Fruit fly (Drosophila melanogaster) whole organism, embryonic: Measurements from ENCODE around the gene CG9338.

ENCODE experiments used
- Asciz ChIP-seq: fragments of 200-800 bp; sonication (Bioruptor generic); optimal IDR thresholded peaks from 2 replicates; lab custom pipeline; 2017; ENCODE audit warnings: missing biosample characterization, mild to moderate bottlenecking, missing genetic modification characterization, missing genetic modification reagents
- Bgb ChIP-seq: fragments of 200-800 bp; sonication (Bioruptor generic); IDR thresholded peaks from 2 replicates; pipeline ENCODE4 v1.3.6; 2022; ENCODE audit warnings: missing biosample characterization, missing genetic modification characterization; ENCODE audit not compliant: partially characterized antibody
- BtbVII ChIP-seq: fragments of 200-800 bp; sonication (Bioruptor generic); optimal IDR thresholded peaks from 3 replicates; lab custom pipeline; 2017; ENCODE audit warnings: missing biosample characterization, mild to moderate bottlenecking, missing genetic modification characterization
- CG10431 ChIP-seq: fragments of 200-800 bp; sonication (Bioruptor generic); optimal IDR thresholded peaks from 3 replicates; lab custom pipeline; 2018; ENCODE audit warnings: missing biosample characterization, mild to moderate bottlenecking, missing genetic modification characterization
- CG10543 ChIP-seq: fragments of 200-800 bp; sonication (Bioruptor generic); optimal IDR thresholded peaks from 3 replicates; lab custom pipeline; 2017; ENCODE audit warnings: missing biosample characterization, mild to moderate bottlenecking, missing genetic modification characterization, moderate library complexity
- CG11696 ChIP-seq: fragments of 200-800 bp; sonication (Bioruptor generic); IDR thresholded peaks from 2 replicates; pipeline ENCODE4 v1.3.6; 2022; ENCODE audit warnings: missing biosample characterization, missing genetic modification characterization
- CG11723 ChIP-seq: fragments of 200-800 bp; sonication (Bioruptor generic); optimal IDR thresholded peaks from 2 replicates; lab custom pipeline; 2017; ENCODE audit warnings: missing biosample characterization, mild to moderate bottlenecking, missing genetic modification characterization
- CG12104 ChIP-seq: fragments of 200-800 bp; sonication (Bioruptor generic); optimal IDR thresholded peaks from 3 replicates; lab custom pipeline; 2016; ENCODE audit warnings: missing biosample characterization, missing genetic modification characterization
- CG12744 ChIP-seq: fragments of 200-800 bp; sonication (Bioruptor generic); optimal IDR thresholded peaks from 2 replicates; lab custom pipeline; 2016; ENCODE audit warnings: missing biosample characterization, missing genetic modification characterization
- CG14014 ChIP-seq: fragments of 200-800 bp; sonication (Bioruptor generic); IDR thresholded peaks from 2 replicates; pipeline ENCODE4 v1.3.6; 2022; ENCODE audit warnings: missing biosample characterization, missing genetic modification characterization
- CG14860 ChIP-seq: fragments of 200-800 bp; sonication (Bioruptor generic); IDR thresholded peaks from 3 replicates; pipeline ENCODE4 v1.3.6; 2022; ENCODE audit warnings: missing biosample characterization, missing genetic modification characterization; ENCODE audit not compliant: partially characterized antibody
- CG18599 ChIP-seq: fragments of 200-800 bp; sonication (Bioruptor generic); optimal IDR thresholded peaks from 3 replicates; lab custom pipeline; 2017; ENCODE audit warnings: missing biosample characterization, missing genetic modification characterization, mild to moderate bottlenecking, moderate library complexity, missing genetic modification reagents
- CG32772 ChIP-seq: fragments of 200-800 bp; sonication (Bioruptor generic); IDR thresholded peaks from 2 replicates; pipeline ENCODE4 v1.3.6; 2022; ENCODE audit warnings: missing biosample characterization, missing genetic modification characterization
- CG6683 ChIP-seq: fragments of 200-800 bp; sonication (Bioruptor generic); optimal IDR thresholded peaks from 2 replicates; lab custom pipeline; 2017; ENCODE audit warnings: missing biosample characterization, mild to moderate bottlenecking, missing genetic modification characterization, missing genetic modification reagents
- CG6765 ChIP-seq: fragments of 200-800 bp; sonication (Bioruptor generic); optimal IDR thresholded peaks from 3 replicates; lab custom pipeline; 2017; ENCODE audit warnings: missing biosample characterization, mild to moderate bottlenecking, missing genetic modification characterization
- CG6791 ChIP-seq: fragments of 200-800 bp; sonication (Bioruptor generic); IDR thresholded peaks from 3 replicates; pipeline ENCODE4 v1.3.6; 2022; ENCODE audit warnings: missing biosample characterization, missing genetic modification characterization; ENCODE audit not compliant: partially characterized antibody
- CG6813 ChIP-seq: fragments of 200-800 bp; sonication (Bioruptor generic); optimal IDR thresholded peaks from 2 replicates; lab custom pipeline; 2017; ENCODE audit warnings: missing biosample characterization, missing genetic modification characterization, mild to moderate bottlenecking, moderate library complexity, missing genetic modification reagents
- CG7271 ChIP-seq: fragments of 200-800 bp; sonication (Bioruptor generic); optimal IDR thresholded peaks from 2 replicates; lab custom pipeline; 2018; ENCODE audit warnings: missing biosample characterization, mild to moderate bottlenecking, missing genetic modification characterization, moderate library complexity
- CG8089 ChIP-seq: fragments of 200-800 bp; sonication (Bioruptor generic); optimal IDR thresholded peaks from 3 replicates; lab custom pipeline; 2016; ENCODE audit warnings: missing biosample characterization, missing genetic modification characterization
- CHES-1-like ChIP-seq: fragments of 200-800 bp; sonication (Bioruptor generic); optimal IDR thresholded peaks from 2 replicates; lab custom pipeline; 2016; ENCODE audit warnings: missing biosample characterization, missing genetic modification characterization
- Dbx ChIP-seq: fragments of 200-800 bp; sonication (Bioruptor generic); IDR thresholded peaks from 3 replicates; pipeline ENCODE4 v1.3.6; 2022; ENCODE audit warnings: missing biosample characterization, missing genetic modification characterization
- Doc3 ChIP-seq: fragments of 200-800 bp; sonication (Bioruptor generic); IDR thresholded peaks from 3 replicates; pipeline ENCODE4 v1.3.6; 2022; ENCODE audit warnings: missing biosample characterization, missing genetic modification characterization; ENCODE audit not compliant: partially characterized antibody
- Fer1 ChIP-seq: fragments of 200-800 bp; sonication (Bioruptor generic); optimal IDR thresholded peaks from 2 replicates; lab custom pipeline; 2017; ENCODE audit warnings: missing biosample characterization, mild to moderate bottlenecking, missing genetic modification characterization
- Gug ChIP-seq: fragments of 200-800 bp; sonication (Bioruptor generic); IDR thresholded peaks from 4 replicates; pipeline ENCODE4 v1.3.6; 2022; ENCODE audit warnings: missing biosample characterization, missing genetic modification characterization
- Jarid2 ChIP-seq: fragments of 200-800 bp; sonication (Bioruptor generic); optimal IDR thresholded peaks from 3 replicates; lab custom pipeline; 2017; ENCODE audit warnings: mild to moderate bottlenecking, missing biosample characterization, missing genetic modification reagents, missing genetic modification characterization
- Mad ChIP-seq: fragments of 200-800 bp; sonication (Bioruptor generic); optimal IDR thresholded peaks from 2 replicates; lab custom pipeline; 2016; ENCODE audit warnings: missing biosample characterization, missing genetic modification characterization
- Oli ChIP-seq: fragments of 200-800 bp; sonication (Bioruptor generic); optimal IDR thresholded peaks from 2 replicates; lab custom pipeline; 2018; ENCODE audit warnings: missing biosample characterization, mild to moderate bottlenecking, missing genetic modification characterization, moderate library complexity
- Pdp1 ChIP-seq, 2 experiments: fragments of 200-800 bp; sonication (Bioruptor generic); optimal IDR thresholded peaks; 3 replicates each; lab custom pipeline; 2016; ENCODE audit warnings: missing biosample characterization in 2 of 2, missing genetic modification characterization in 2 of 2, mild to moderate bottlenecking in 1 of 2, moderate library complexity in 1 of 2
- Ptx1 ChIP-seq: fragments of 200-800 bp; sonication (Bioruptor generic); IDR thresholded peaks from 2 replicates; pipeline ENCODE4 v1.3.6; 2022; ENCODE audit warnings: missing biosample characterization, missing genetic modification characterization
- Ravus ChIP-seq: fragments of 200-800 bp; sonication (Bioruptor generic); IDR thresholded peaks from 2 replicates; pipeline ENCODE4 v1.3.6; 2022; ENCODE audit warnings: missing biosample characterization, missing genetic modification characterization
- Rx ChIP-seq: fragments of 200-800 bp; sonication (Bioruptor generic); IDR thresholded peaks from 2 replicates; pipeline ENCODE4 v1.3.6; 2022; ENCODE audit warnings: missing biosample characterization, missing genetic modification characterization
- amos ChIP-seq: fragments of 200-800 bp; sonication (Bioruptor generic); IDR thresholded peaks from 2 replicates; pipeline ENCODE4 v1.3.6; 2022; ENCODE audit warnings: missing biosample characterization, missing genetic modification characterization; ENCODE audit not compliant: partially characterized antibody
- aop ChIP-seq: fragments of 200-800 bp; sonication (Bioruptor generic); IDR thresholded peaks from 2 replicates; pipeline ENCODE4 v1.3.6; 2022; ENCODE audit warnings: missing biosample characterization, missing genetic modification characterization
- chinmo ChIP-seq: fragments of 200-800 bp; sonication (Bioruptor generic); IDR thresholded peaks from 4 replicates; pipeline ENCODE4 v1.3.6; 2022; ENCODE audit warnings: missing biosample characterization, missing genetic modification characterization; ENCODE audit not compliant: partially characterized antibody
- croc ChIP-seq: fragments of 200-800 bp; sonication (Bioruptor generic); conservative IDR thresholded peaks from 3 replicates; pipeline ENCODE4 v1.3.6; 2022; ENCODE audit warnings: missing biosample characterization, missing genetic modification characterization
- dmrt11E ChIP-seq: fragments of 200-800 bp; sonication (Bioruptor generic); optimal IDR thresholded peaks from 3 replicates; lab custom pipeline; 2018; ENCODE audit warnings: missing biosample characterization, mild to moderate bottlenecking, missing genetic modification characterization, moderate library complexity
- ftz-f1 ChIP-seq: fragments of 200-800 bp; sonication (Bioruptor generic); optimal IDR thresholded peaks from 2 replicates; lab custom pipeline; 2016; ENCODE audit warnings: missing biosample characterization, missing genetic modification characterization
- ind ChIP-seq: fragments of 200-800 bp; sonication (Bioruptor generic); optimal IDR thresholded peaks from 3 replicates; lab custom pipeline; 2016; ENCODE audit warnings: missing biosample characterization, missing genetic modification characterization
- nau ChIP-seq: fragments of 200-800 bp; sonication (Bioruptor generic); optimal IDR thresholded peaks from 3 replicates; lab custom pipeline; 2017; ENCODE audit warnings: missing biosample characterization, mild to moderate bottlenecking, missing genetic modification characterization, missing genetic modification reagents
- nerfin-1 ChIP-seq: fragments of 200-800 bp; sonication (Bioruptor generic); optimal IDR thresholded peaks from 3 replicates; lab custom pipeline; 2019; ENCODE audit warnings: missing biosample characterization, mild to moderate bottlenecking, missing genetic modification characterization, moderate library complexity
- odd ChIP-seq: fragments of 200-800 bp; sonication (Bioruptor generic); optimal IDR thresholded peaks from 2 replicates; lab custom pipeline; 2017; ENCODE audit warnings: missing biosample characterization, mild to moderate bottlenecking, missing genetic modification characterization
- pho ChIP-seq: fragments of 200-800 bp; sonication (Bioruptor generic); optimal IDR thresholded peaks from 2 replicates; lab custom pipeline; 2016; ENCODE audit warnings: missing biosample characterization, missing genetic modification characterization
- shn ChIP-seq: fragments of 200-800 bp; sonication (Bioruptor generic); optimal IDR thresholded peaks from 3 replicates; lab custom pipeline; 2016; ENCODE audit warnings: missing biosample characterization, missing genetic modification characterization
- ssp ChIP-seq: fragments of 200-800 bp; sonication (Bioruptor generic); IDR thresholded peaks from 2 replicates; pipeline ENCODE4 v1.3.6; 2022; ENCODE audit warnings: missing biosample characterization, missing genetic modification characterization
- sug ChIP-seq: fragments of 200-800 bp; optimal IDR thresholded peaks from 2 replicates; lab custom pipeline; 2019; ENCODE audit warnings: missing biosample characterization, mild to moderate bottlenecking, missing genetic modification characterization, moderate library complexity
- unc-4 ChIP-seq: fragments of 200-800 bp; sonication (Bioruptor generic); IDR thresholded peaks from 2 replicates; pipeline ENCODE4 v1.3.6; 2022; ENCODE audit warnings: missing biosample characterization, missing genetic modification characterization; ENCODE audit not compliant: partially characterized antibody
- wek ChIP-seq: fragments of 200-800 bp; sonication (Bioruptor generic); optimal IDR thresholded peaks from 3 replicates; lab custom pipeline; 2018; ENCODE audit warnings: missing biosample characterization, mild to moderate bottlenecking, missing genetic modification characterization, moderate library complexity
- z ChIP-seq: fragments of 200-800 bp; sonication (Bioruptor generic); IDR thresholded peaks from 3 replicates; pipeline ENCODE4 v1.3.6; 2022; ENCODE audit warnings: missing biosample characterization, missing genetic modification characterization
- zen2 ChIP-seq: fragments of 200-800 bp; sonication (Bioruptor generic); IDR thresholded peaks from 3 replicates; pipeline ENCODE4 v1.3.6; 2022; ENCODE audit warnings: missing biosample characterization, missing genetic modification characterization; ENCODE audit not compliant: partially characterized antibody

Gene CG9338

dm6 chr2L:20885889-20886507 lies 21.0 kb downstream of the CG9338 start:
- TF ChIP-seq z (GFP tag; lab: Robert Waterston, UW) (0 out of 3 replicates have a peak, but pooled peaks have one; percentile 41), aop (GFP tag; lab: Robert Waterston, UW) (no peak), shn (no peak), Doc3 (no peak), nau (GFP tag; lab: Kevin White, UChicago) (peak; percentile 39), unc-4 (no peak), croc (no peak), zen2 (GFP tag; lab: Robert Waterston, UW) (no peak), chinmo (GFP tag; lab: Robert Waterston, UW) (peak; percentile 90; the same call in 3 of the 4 replicates), ind (no peak), Asciz (GFP tag; lab: Kevin White, UChicago) (no peak), Gug (GFP tag; lab: Robert Waterston, UW) (no peak), CHES-1-like (no peak), CG12104 (GFP tag; lab: Kevin White, UChicago) (no peak), sug (peak; percentile 53), Ptx1 (GFP tag; lab: Robert Waterston, UW) (no peak), Fer1 (no peak), CG12744 (GFP tag; lab: Kevin White, UChicago) (no peak), pho (GFP tag; lab: Kevin White, UChicago) (no peak), CG6765 (peak; percentile 16), CG14014 (peak; percentile 10; the same call in 1 of the 2 replicates), CG11696 (GFP tag; lab: Robert Waterston, UW) (0 out of 2 replicates have a peak, but pooled peaks have one; percentile 6), CG18599 (GFP tag; lab: Kevin White, UChicago) (no peak), CG8089 (GFP tag; lab: Kevin White, UChicago) (no peak), Rx (GFP tag; lab: Robert Waterston, UW) (no peak), ssp (GFP tag; lab: Robert Waterston, UW) (no peak), CG7271 (tag; lab: Kevin White, UChicago) (no peak), Oli (tag; lab: Kevin White, UChicago) (no peak), CG10543 (peak; percentile 30), Mad (GFP tag; lab: Kevin White, UChicago) (no peak), CG10431 (GFP tag; lab: Kevin White, UChicago) (peak; percentile 2), CG6791 (GFP tag; lab: Robert Waterston, UW) (no peak), Ravus (GFP tag; lab: Robert Waterston, UW) (no peak), CG6683 (GFP tag; lab: Kevin White, UChicago) (no peak), CG32772 (GFP tag; lab: Robert Waterston, UW) (no peak), Bgb (GFP tag; lab: Robert Waterston, UW) (no peak), CG14860 (GFP tag; lab: Robert Waterston, UW) (no peak), Pdp1 (GFP tag; optimal IDR thresholded peaks at IDR 0.05; lab: Kevin White, UChicago) (peak in 1 of 2 experiments; percentile 21), dmrt11E (no peak), BtbVII (GFP tag; lab: Kevin White, UChicago) (no peak), nerfin-1 (tag; lab: Kevin White, UChicago) (no peak), amos (GFP tag; lab: Robert Waterston, UW) (no peak; the same call in 1 of the 2 replicates), wek (GFP tag; lab: Kevin White, UChicago) (peak; percentile 11), CG6813 (GFP tag; lab: Kevin White, UChicago) (peak; percentile 0), ftz-f1 (GFP tag; lab: Kevin White, UChicago) (no peak), Dbx (0 out of 3 replicates have a peak, but pooled peaks have one; percentile 22), odd (GFP tag; lab: Kevin White, UChicago) (no peak), CG11723 (no peak), Jarid2 (GFP tag; lab: Kevin White, UChicago) (peak; percentile 40)
